Worm (Caenorhabditis elegans) whole organism, L2 larva: ENCODE data around the gene F35H10.10.

ENCODE experiments used
- C34F6.9 ChIP-seq: fragments of 150-350 bp; optimal IDR thresholded peaks from 2 replicates; lab custom pipeline; 2014; ENCODE audit warnings: missing biosample characterization, missing genetic modification characterization
- ZK546.5 ChIP-seq: sonication (generic microtip); optimal IDR thresholded peaks from 2 replicates; lab custom pipeline; 2017; ENCODE audit warnings: missing biosample characterization, missing genetic modification characterization
- aly-2 ChIP-seq: fragments of 150-350 bp; optimal IDR thresholded peaks from 2 replicates; lab custom pipeline; 2014; ENCODE audit warnings: missing biosample characterization, missing genetic modification characterization
- ceh-16 ChIP-seq: fragments of 150-350 bp; optimal IDR thresholded peaks from 2 replicates; lab custom pipeline; 2014; ENCODE audit warnings: missing biosample characterization, missing genetic modification characterization
- ceh-82 ChIP-seq: fragments of 150-350 bp; optimal IDR thresholded peaks from 2 replicates; lab custom pipeline; 2014; ENCODE audit warnings: missing biosample characterization, missing genetic modification characterization
- crh-2 ChIP-seq: sonication (generic microtip); optimal IDR thresholded peaks from 2 replicates; lab custom pipeline; 2017; ENCODE audit warnings: missing biosample characterization, missing genetic modification characterization
- egl-27 ChIP-seq: sonication (generic microtip); optimal IDR thresholded peaks from 3 replicates; lab custom pipeline; 2017; ENCODE audit warnings: missing biosample characterization, missing genetic modification reagents, missing genetic modification characterization
- elt-1 ChIP-seq: fragments of 150-350 bp; optimal IDR thresholded peaks from 2 replicates; lab custom pipeline; 2014; ENCODE audit warnings: missing biosample characterization, missing genetic modification characterization
- elt-3 ChIP-seq: sonication (generic microtip); optimal IDR thresholded peaks from 2 replicates; lab custom pipeline; 2017; ENCODE audit warnings: missing biosample characterization, missing genetic modification characterization
- fos-1 ChIP-seq: fragments of 150-350 bp; optimal IDR thresholded peaks from 2 replicates; lab custom pipeline; 2014; ENCODE audit warnings: missing biosample characterization, missing genetic modification characterization
- gmeb-1 ChIP-seq: fragments of 150-350 bp; optimal IDR thresholded peaks from 2 replicates; lab custom pipeline; 2014; ENCODE audit warnings: missing biosample characterization, missing genetic modification characterization
- lin-11 ChIP-seq: fragments of 150-350 bp; sonication (generic microtip); optimal IDR thresholded peaks from 2 replicates; lab custom pipeline; 2014; ENCODE audit warnings: missing biosample characterization, missing genetic modification characterization, inconsistent platforms, mixed read lengths
- lin-13 ChIP-seq: fragments of 150-350 bp; optimal IDR thresholded peaks from 2 replicates; lab custom pipeline; 2014; ENCODE audit warnings: missing biosample characterization, missing genetic modification reagents, missing genetic modification characterization
- lsy-2 ChIP-seq, 2 experiments: fragments of 150-350 bp in 1 of 2; sonication (generic microtip) in 1 of 2; optimal IDR thresholded peaks; 2 replicates each; lab custom pipeline; 2014 to 2017; ENCODE audit warnings: missing biosample characterization in 2 of 2, missing genetic modification characterization in 2 of 2
- mbf-1 ChIP-seq: sonication (generic microtip); optimal IDR thresholded peaks from 2 replicates; lab custom pipeline; 2017; ENCODE audit warnings: missing biosample characterization, missing genetic modification characterization
- nhr-10 ChIP-seq: sonication (generic microtip); optimal IDR thresholded peaks from 2 replicates; lab custom pipeline; 2017; ENCODE audit warnings: missing biosample characterization, missing genetic modification characterization
- nhr-11 ChIP-seq: fragments of 150-350 bp; optimal IDR thresholded peaks from 2 replicates; lab custom pipeline; 2014; ENCODE audit warnings: missing biosample characterization, missing genetic modification characterization
- nhr-12 ChIP-seq: fragments of 150-350 bp; optimal IDR thresholded peaks from 2 replicates; lab custom pipeline; 2014; ENCODE audit warnings: missing biosample characterization, missing genetic modification characterization
- nhr-129 ChIP-seq: fragments of 150-350 bp; optimal IDR thresholded peaks from 2 replicates; lab custom pipeline; 2014; ENCODE audit warnings: missing biosample characterization, missing genetic modification characterization
- nhr-21 ChIP-seq: fragments of 150-350 bp; optimal IDR thresholded peaks from 2 replicates; lab custom pipeline; 2014; ENCODE audit warnings: missing biosample characterization, missing genetic modification characterization
- nhr-23 ChIP-seq: fragments of 150-350 bp; optimal IDR thresholded peaks from 2 replicates; lab custom pipeline; 2014; ENCODE audit warnings: missing biosample characterization, missing genetic modification reagents, missing genetic modification characterization
- nhr-237 ChIP-seq: fragments of 150-350 bp; optimal IDR thresholded peaks from 2 replicates; lab custom pipeline; 2014; ENCODE audit warnings: missing biosample characterization, missing genetic modification characterization
- nhr-25 ChIP-seq: fragments of 150-350 bp; sonication (generic microtip); optimal IDR thresholded peaks from 3 replicates; lab custom pipeline; 2014; ENCODE audit warnings: missing biosample characterization, missing genetic modification characterization
- nhr-6 ChIP-seq: fragments of 150-350 bp; optimal IDR thresholded peaks from 2 replicates; lab custom pipeline; 2014; ENCODE audit warnings: missing biosample characterization, missing genetic modification characterization
- sem-4 ChIP-seq: fragments of 150-350 bp; optimal IDR thresholded peaks from 2 replicates; lab custom pipeline; 2014; ENCODE audit warnings: missing biosample characterization, missing genetic modification reagents, missing genetic modification characterization
- skn-1 ChIP-seq: sonication (generic microtip); optimal IDR thresholded peaks from 2 replicates; lab custom pipeline; 2017; ENCODE audit warnings: missing biosample characterization, missing genetic modification characterization
- sma-3 ChIP-seq: sonication (generic microtip); optimal IDR thresholded peaks from 2 replicates; lab custom pipeline; 2016; ENCODE audit warnings: missing genetic modification reagents, missing genetic modification characterization, missing compliant biosample characterization
- sma-9 ChIP-seq, 2 experiments: fragments of 150-350 bp in 1 of 2; sonication (generic microtip) in 1 of 2; optimal IDR thresholded peaks; 2 replicates each; lab custom pipeline; 2014 to 2016; ENCODE audit warnings: missing genetic modification characterization in 2 of 2, mild to moderate bottlenecking in 1 of 2, missing biosample characterization in 1 of 2, missing compliant biosample characterization in 1 of 2, missing genetic modification reagents in 1 of 2, moderate library complexity in 1 of 2
- snpc-4 ChIP-seq: fragments of 150-350 bp; optimal IDR thresholded peaks from 2 replicates; lab custom pipeline; 2014; ENCODE audit warnings: missing biosample characterization, missing genetic modification characterization
- unc-39 ChIP-seq: fragments of 150-350 bp; optimal IDR thresholded peaks from 2 replicates; lab custom pipeline; 2014; ENCODE audit warnings: missing biosample characterization, missing genetic modification characterization
- unc-55 ChIP-seq: fragments of 150-350 bp; sonication (generic microtip); optimal IDR thresholded peaks from 3 replicates; lab custom pipeline; 2014; ENCODE audit warnings: missing biosample characterization, missing genetic modification reagents, missing genetic modification characterization
- unc-62 ChIP-seq: fragments of 150-350 bp; optimal IDR thresholded peaks from 2 replicates; lab custom pipeline; 2014; ENCODE audit warnings: missing biosample characterization, missing genetic modification reagents, missing genetic modification characterization
- ztf-1 ChIP-seq: fragments of 200-800 bp; sonication (Bioruptor generic); conservative IDR thresholded peaks from 2 replicates; pipeline ENCODE4 v1.3.6; 2022; ENCODE audit warnings: missing genetic modification characterization, missing compliant biosample characterization
- ztf-11 ChIP-seq: sonication (generic microtip); optimal IDR thresholded peaks from 2 replicates; lab custom pipeline; 2017; ENCODE audit warnings: missing biosample characterization, missing genetic modification characterization

The F35H10.10 gene

ce11 chrIV:8289505-8289579 lies 23.4 kb downstream of the F35H10.10 start, which contains the start of gene nucl-1:
Gene nucl-1, minus strand, starts transcription at chrIV:8289530.
- TF ChIP-seq gmeb-1 (tag; lab: Kevin White, UChicago) (no peak), ztf-1 (GFP tag; lab: Robert Waterston, UW) (no peak), nhr-11 (tag; lab: Kevin White, UChicago) (no peak), ceh-16 (tag; lab: Kevin White, UChicago) (no peak), sma-3 (GFP tag; lab: Kevin White, UChicago) (no peak), fos-1 (tag; lab: Kevin White, UChicago) (no peak), nhr-21 (tag; lab: Kevin White, UChicago) (no peak), nhr-23 (no peak), skn-1 (tag; lab: Kevin White, UChicago) (no peak), aly-2 (tag; lab: Kevin White, UChicago) (no peak), ZK546.5 (tag; lab: Kevin White, UChicago) (no peak), unc-62 (GFP tag; lab: Kevin White, UChicago) (no peak), elt-3 (tag; lab: Kevin White, UChicago) (no peak)

- no peak for TF ChIP-seq nhr-6 (tag; lab: Kevin White, UChicago)
- no peak for TF ChIP-seq mbf-1 (tag; lab: Kevin White, UChicago)
- TF ChIP-seq ceh-16 (tag; lab: Kevin White, UChicago), result no peak
Measured at ce11 chrIV:8289105-8289504, 23.6 kb downstream of the F35H10.10 start.

DNA sequence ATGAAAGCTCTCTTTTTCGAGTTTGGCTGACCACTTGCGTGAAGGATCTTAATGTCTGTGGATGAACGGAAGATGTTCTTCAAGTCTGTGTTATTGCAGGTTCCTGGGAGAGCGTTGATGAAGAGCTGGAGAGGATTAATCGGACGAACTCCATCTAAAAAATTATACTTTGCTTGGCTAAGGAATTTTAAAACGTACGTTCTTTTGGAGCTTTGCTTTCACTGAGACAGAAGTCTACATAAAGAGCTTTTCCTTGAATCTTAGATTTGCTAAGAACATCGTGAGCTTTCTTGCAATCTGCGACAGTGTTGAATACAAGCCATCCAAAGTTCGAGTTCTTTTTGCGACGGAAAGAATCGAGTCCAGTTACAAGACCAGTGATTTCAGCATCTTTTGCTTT lies 25.5 kb downstream of the F35H10.10 start:
- no peak for TF ChIP-seq lin-13
- no peak for TF ChIP-seq C34F6.9 (tag; lab: Kevin White, UChicago)
- TF ChIP-seq crh-2 (tag; lab: Kevin White, UChicago), result no peak
- TF ChIP-seq nhr-129 (tag; lab: Kevin White, UChicago), result no peak
- no peak for TF ChIP-seq nhr-25
- no peak for TF ChIP-seq lin-11 (tag; lab: Kevin White, UChicago)

DNA sequence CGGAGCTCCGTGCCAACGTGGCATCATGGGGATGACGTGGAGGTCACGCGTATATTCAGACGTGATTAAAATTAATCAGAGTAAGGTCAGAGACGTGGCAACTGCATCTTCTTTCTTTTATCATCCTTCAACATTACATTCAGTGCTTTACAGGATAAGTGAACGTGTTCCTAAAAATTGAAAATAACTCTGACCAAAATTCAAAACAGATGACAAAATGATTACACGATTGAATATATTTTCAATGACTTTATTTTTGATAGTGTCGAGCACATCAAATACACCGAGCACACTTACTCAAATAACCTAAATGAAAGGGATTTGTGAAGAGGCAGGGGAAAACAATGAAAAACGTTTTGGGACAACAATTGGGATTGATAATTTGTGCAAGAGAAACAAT lies 26.4 kb downstream of the F35H10.10 start, which contains the start of gene K07H8.9:
Gene K07H8.9, minus strand, starts transcription at position 125 of the 400 bp plus-strand sequence.
- TF ChIP-seq sma-9 (GFP tag; optimal IDR thresholded peaks at IDR 0.05; lab: Kevin White, UChicago), result no peak
- TF ChIP-seq sma-9 (tag; optimal IDR thresholded peaks at IDR 0.05; lab: Kevin White, UChicago), result no peak
- no peak for TF ChIP-seq fos-1 (tag; lab: Kevin White, UChicago)
- TF ChIP-seq lin-13, result no peak
- TF ChIP-seq sem-4 (tag; lab: Kevin White, UChicago), result no peak
- no peak for TF ChIP-seq unc-39
- TF ChIP-seq lsy-2 (tag; optimal IDR thresholded peaks at IDR 0.05; lab: Kevin White, UChicago), result no peak
- no peak for TF ChIP-seq egl-27 (tag; lab: Kevin White, UChicago)
- no peak for TF ChIP-seq elt-3 (tag; lab: Kevin White, UChicago)
- no peak for TF ChIP-seq lin-11 (tag; lab: Kevin White, UChicago)
- no peak for TF ChIP-seq nhr-129 (tag; lab: Kevin White, UChicago)
- TF ChIP-seq ceh-16 (tag; lab: Kevin White, UChicago), result no peak
- TF ChIP-seq ZK546.5 (tag; lab: Kevin White, UChicago), result no peak
- no peak for TF ChIP-seq C34F6.9 (tag; lab: Kevin White, UChicago)
- no peak for TF ChIP-seq nhr-11 (tag; lab: Kevin White, UChicago)
- no peak for TF ChIP-seq ztf-1 (GFP tag; lab: Robert Waterston, UW)
- no peak for TF ChIP-seq nhr-12 (tag; lab: Kevin White, UChicago)
- no peak for TF ChIP-seq snpc-4 (tag; lab: Kevin White, UChicago)
- no peak for TF ChIP-seq ztf-11 (tag; lab: Kevin White, UChicago)

ce11 chrIV:8283214-8283613 lies 29.5 kb downstream of the F35H10.10 start:
- TF ChIP-seq nhr-6 (tag; lab: Kevin White, UChicago), result no peak
- TF ChIP-seq unc-55 (GFP tag; lab: Kevin White, UChicago), result peak; percentile 63

- TF ChIP-seq nhr-10, result no peak
- TF ChIP-seq elt-3 (tag; lab: Kevin White, UChicago), result no peak
- no peak for TF ChIP-seq nhr-21 (tag; lab: Kevin White, UChicago)
- TF ChIP-seq C34F6.9 (tag; lab: Kevin White, UChicago), result no peak
- TF ChIP-seq ceh-82 (tag; lab: Kevin White, UChicago), result no peak
- no peak for TF ChIP-seq elt-1 (tag; lab: Kevin White, UChicago)
- no peak for TF ChIP-seq mbf-1 (tag; lab: Kevin White, UChicago)
- no peak for TF ChIP-seq ztf-11 (tag; lab: Kevin White, UChicago)
- TF ChIP-seq snpc-4 (tag; lab: Kevin White, UChicago), result no peak
- no peak for TF ChIP-seq unc-55 (GFP tag; lab: Kevin White, UChicago)
- TF ChIP-seq nhr-25, result no peak
- no peak for TF ChIP-seq nhr-237 (tag; lab: Kevin White, UChicago)
- no peak for TF ChIP-seq ztf-1 (GFP tag; lab: Robert Waterston, UW)
Measured at ce11 chrIV:8276609-8277008, 36.1 kb downstream of the F35H10.10 start, which contains the start of gene K07H8.12. Gene K07H8.12, minus strand, starts transcription at chrIV:8276709.
